Fruit fly (Drosophila melanogaster) whole organism, embryonic: ENCODE data around the gene Diedel2.
A peak's percentile ranks its signal among the peaks of the same experiment; 100 is the strongest.

Source experiments
- ATbp ChIP-seq: fragments of 200-800 bp; sonication (Bioruptor generic); optimal IDR thresholded peaks from 2 replicates; lab custom pipeline; 2017; ENCODE audit warnings: missing biosample characterization, mild to moderate bottlenecking, missing genetic modification characterization, missing genetic modification reagents
- Abd-B ChIP-seq: fragments of 200-800 bp; sonication (Bioruptor generic); optimal IDR thresholded peaks from 2 replicates; lab custom pipeline; 2018; ENCODE audit warnings: missing biosample characterization, mild to moderate bottlenecking, missing genetic modification characterization, moderate library complexity
- Adf1 ChIP-seq: fragments of 200-800 bp; sonication (Bioruptor generic); IDR thresholded peaks from 2 replicates; pipeline ENCODE4 v1.3.6; 2022; ENCODE audit warnings: missing biosample characterization, missing genetic modification characterization
- Atf-2 ChIP-seq: fragments of 200-800 bp; sonication (Bioruptor generic); optimal IDR thresholded peaks from 2 replicates; lab custom pipeline; 2016; ENCODE audit warnings: missing biosample characterization, missing genetic modification characterization
- CG11456 ChIP-seq: fragments of 200-800 bp; sonication (Bioruptor generic); IDR thresholded peaks from 3 replicates; pipeline ENCODE4 v1.3.6; 2022; ENCODE audit warnings: missing biosample characterization, missing genetic modification characterization
- CG12659 ChIP-seq: fragments of 200-800 bp; sonication (Bioruptor generic); optimal IDR thresholded peaks from 3 replicates; lab custom pipeline; 2017; ENCODE audit warnings: mild to moderate bottlenecking, missing biosample characterization, missing genetic modification reagents, missing genetic modification characterization
- CG13296 ChIP-seq: fragments of 200-800 bp; sonication (Bioruptor generic); optimal IDR thresholded peaks from 3 replicates; lab custom pipeline; 2018; ENCODE audit warnings: missing biosample characterization, mild to moderate bottlenecking, missing genetic modification characterization
- CG14667 ChIP-seq: fragments of 200-800 bp; sonication (Bioruptor generic); IDR thresholded peaks from 2 replicates; pipeline ENCODE4 v1.3.6; 2022; ENCODE audit warnings: missing biosample characterization, missing genetic modification characterization
- CG1602 ChIP-seq: fragments of 200-800 bp; sonication (Bioruptor generic); optimal IDR thresholded peaks from 3 replicates; lab custom pipeline; 2016; ENCODE audit warnings: missing biosample characterization, missing genetic modification characterization
- CG1603 ChIP-seq: fragments of 200-800 bp; sonication (Bioruptor generic); optimal IDR thresholded peaks from 2 replicates; lab custom pipeline; 2019; ENCODE audit warnings: missing biosample characterization, mild to moderate bottlenecking, missing genetic modification characterization, moderate library complexity
- CG17359 ChIP-seq: fragments of 200-800 bp; sonication (Bioruptor generic); optimal IDR thresholded peaks from 3 replicates; lab custom pipeline; 2018; ENCODE audit warnings: missing biosample characterization, mild to moderate bottlenecking, missing genetic modification characterization, moderate library complexity
- CG2120 ChIP-seq: fragments of 200-800 bp; sonication (Bioruptor generic); optimal IDR thresholded peaks from 3 replicates; lab custom pipeline; 2016; ENCODE audit warnings: missing biosample characterization, missing genetic modification characterization
- CG3726 ChIP-seq: fragments of 200-800 bp; sonication (Bioruptor generic); IDR thresholded peaks from 3 replicates; pipeline ENCODE4, ENCODE4 v1.3.6; 2022; ENCODE audit warnings: missing biosample characterization, missing genetic modification characterization
- CG8290 ChIP-seq, 3 experiments: fragments of 200-800 bp; sonication (Bioruptor generic); optimal IDR thresholded peaks; 2 replicates each; lab custom pipeline; 2016 to 2019; ENCODE audit warnings: missing biosample characterization in 3 of 3, missing genetic modification characterization in 3 of 3, mild to moderate bottlenecking in 2 of 3, moderate library complexity in 1 of 3
- CG8388 ChIP-seq: fragments of 200-800 bp; sonication (Bioruptor generic); optimal IDR thresholded peaks from 2 replicates; lab custom pipeline; 2019; ENCODE audit warnings: missing biosample characterization, mild to moderate bottlenecking, missing genetic modification characterization, moderate library complexity
- CoRest ChIP-seq: fragments of 200-800 bp; sonication (Bioruptor generic); optimal IDR thresholded peaks from 3 replicates; lab custom pipeline; 2018; ENCODE audit warnings: missing biosample characterization, mild to moderate bottlenecking, missing genetic modification characterization, moderate library complexity
- Dp ChIP-seq: fragments of 200-800 bp; sonication (Bioruptor generic); optimal IDR thresholded peaks from 2 replicates; lab custom pipeline; 2018; ENCODE audit warnings: missing biosample characterization, mild to moderate bottlenecking, missing genetic modification characterization, moderate library complexity
- Eip74EF ChIP-seq, 2 experiments: fragments of 200-800 bp in 1 of 2; fragments of >200 bp in 1 of 2; sonication (Bioruptor generic) in 1 of 2; optimal IDR thresholded peaks; 2 replicates each; lab custom pipeline; 2017 to 2019; ENCODE audit warnings: missing biosample characterization in 2 of 2, missing genetic modification characterization in 2 of 2, mild to moderate bottlenecking in 1 of 2, moderate library complexity in 1 of 2
- Elba2 ChIP-seq: fragments of 200-800 bp; sonication (Bioruptor generic); optimal IDR thresholded peaks from 3 replicates; lab custom pipeline; 2016; ENCODE audit warnings: missing biosample characterization, missing genetic modification characterization
- Fer3 ChIP-seq: fragments of 200-800 bp; sonication (Bioruptor generic); optimal IDR thresholded peaks from 2 replicates; lab custom pipeline; 2018; ENCODE audit warnings: missing biosample characterization, mild to moderate bottlenecking, missing genetic modification characterization, moderate library complexity
- HLH4C ChIP-seq: fragments of 200-800 bp; sonication (Bioruptor generic); IDR thresholded peaks from 3 replicates; pipeline ENCODE4 v1.3.6; 2022; ENCODE audit warnings: missing biosample characterization, missing genetic modification characterization; ENCODE audit not compliant: partially characterized antibody
- Hey ChIP-seq: fragments of 200-800 bp; sonication (Bioruptor generic); optimal IDR thresholded peaks from 3 replicates; lab custom pipeline; 2018; ENCODE audit warnings: missing biosample characterization, mild to moderate bottlenecking, missing genetic modification characterization
- Hr78 ChIP-seq, 2 experiments: fragments of 200-800 bp in 1 of 2; fragments of >200 bp in 1 of 2; sonication (Bioruptor generic) in 1 of 2; optimal IDR thresholded peaks; 2 replicates each; lab custom pipeline; 2017 to 2019; ENCODE audit warnings: missing biosample characterization in 2 of 2, missing genetic modification characterization in 2 of 2, mild to moderate bottlenecking in 1 of 2, moderate library complexity in 1 of 2
- Hsf ChIP-seq: fragments of 200-800 bp; sonication (Bioruptor generic); optimal IDR thresholded peaks from 3 replicates; lab custom pipeline; 2016; ENCODE audit warnings: missing biosample characterization, missing genetic modification characterization
- NC2β ChIP-seq: fragments of 200-800 bp; sonication (Bioruptor generic); optimal IDR thresholded peaks from 2 replicates; lab custom pipeline; 2016; ENCODE audit warnings: missing biosample characterization, missing genetic modification characterization
- Pdp1 ChIP-seq, 2 experiments: fragments of 200-800 bp; sonication (Bioruptor generic); optimal IDR thresholded peaks; 3 replicates each; lab custom pipeline; 2016; ENCODE audit warnings: missing biosample characterization in 2 of 2, missing genetic modification characterization in 2 of 2, mild to moderate bottlenecking in 1 of 2, moderate library complexity in 1 of 2
- Six4 ChIP-seq: fragments of 200-800 bp; sonication (Bioruptor generic); optimal IDR thresholded peaks from 2 replicates; lab custom pipeline; 2016; ENCODE audit warnings: missing biosample characterization, missing genetic modification characterization
- Stat92E ChIP-seq, 3 experiments: fragments of >200 bp in 2 of 3; fragments of 200-800 bp in 1 of 3; sonication (Bioruptor generic) in 1 of 3; optimal IDR thresholded peaks; 2 replicates each; lab custom pipeline; 2017 to 2019; ENCODE audit warnings: missing biosample characterization in 3 of 3, missing genetic modification characterization in 3 of 3, mild to moderate bottlenecking in 1 of 3, moderate library complexity in 1 of 3
- Vsx1 ChIP-seq: fragments of 200-800 bp; sonication (Bioruptor generic); optimal IDR thresholded peaks from 2 replicates; lab custom pipeline; 2017; ENCODE audit warnings: missing biosample characterization, mild to moderate bottlenecking, missing genetic modification characterization, missing genetic modification reagents
- Xrp1 ChIP-seq: fragments of 200-800 bp; sonication (Bioruptor generic); IDR thresholded peaks from 2 replicates; pipeline ENCODE4 v1.3.6; 2022; ENCODE audit warnings: missing biosample characterization, missing genetic modification characterization
- ase ChIP-seq: fragments of 200-800 bp; sonication (Bioruptor generic); IDR thresholded peaks from 3 replicates; pipeline ENCODE4 v1.3.6; 2022; ENCODE audit warnings: missing biosample characterization, missing genetic modification characterization
- caup ChIP-seq: fragments of 200-800 bp; sonication (Bioruptor generic); optimal IDR thresholded peaks from 3 replicates; lab custom pipeline; 2017; ENCODE audit warnings: missing biosample characterization, mild to moderate bottlenecking, missing genetic modification characterization, moderate library complexity; ENCODE audit not compliant: severe bottlenecking
- cg ChIP-seq: fragments of 200-800 bp; sonication (Bioruptor generic); optimal IDR thresholded peaks from 3 replicates; lab custom pipeline; 2019; ENCODE audit warnings: missing biosample characterization, mild to moderate bottlenecking, missing genetic modification characterization, moderate library complexity
- danr ChIP-seq: fragments of 200-800 bp; sonication (Bioruptor generic); IDR thresholded peaks from 2 replicates; pipeline ENCODE4 v1.3.6; 2022; ENCODE audit warnings: missing biosample characterization, missing genetic modification characterization
- jing ChIP-seq: fragments of 200-800 bp; sonication (Bioruptor generic); optimal IDR thresholded peaks from 2 replicates; lab custom pipeline; 2018; ENCODE audit warnings: missing biosample characterization, mild to moderate bottlenecking, missing genetic modification characterization
- jumu ChIP-seq: fragments of 200-800 bp; sonication (Bioruptor generic); optimal IDR thresholded peaks from 3 replicates; lab custom pipeline; 2016; ENCODE audit warnings: missing biosample characterization, missing genetic modification characterization
- lab ChIP-seq: fragments of 200-800 bp; sonication (Bioruptor generic); optimal IDR thresholded peaks from 3 replicates; lab custom pipeline; 2017; ENCODE audit warnings: missing biosample characterization, missing genetic modification characterization, mild to moderate bottlenecking, moderate library complexity, missing genetic modification reagents
- nau ChIP-seq: fragments of 200-800 bp; sonication (Bioruptor generic); optimal IDR thresholded peaks from 3 replicates; lab custom pipeline; 2017; ENCODE audit warnings: missing biosample characterization, mild to moderate bottlenecking, missing genetic modification characterization, missing genetic modification reagents
- repo ChIP-seq: fragments of 200-800 bp; sonication (Bioruptor generic); optimal IDR thresholded peaks from 2 replicates; lab custom pipeline; 2016; ENCODE audit warnings: missing biosample characterization, missing genetic modification characterization
- rib ChIP-seq: fragments of 200-800 bp; sonication (Bioruptor generic); IDR thresholded peaks from 2 replicates; pipeline ENCODE4 v1.3.6; 2022; ENCODE audit warnings: missing biosample characterization, missing genetic modification characterization
- tin ChIP-seq: fragments of 200-800 bp; sonication (Bioruptor generic); optimal IDR thresholded peaks from 3 replicates; lab custom pipeline; 2016; ENCODE audit warnings: missing biosample characterization, missing genetic modification characterization
- tll ChIP-seq, 2 experiments: fragments of 200-800 bp in 1 of 2; fragments of >200 bp in 1 of 2; sonication (Bioruptor generic) in 1 of 2; optimal IDR thresholded peaks; 2 replicates each; lab custom pipeline; 2017 to 2019; ENCODE audit warnings: missing biosample characterization in 2 of 2, missing genetic modification characterization in 2 of 2, mild to moderate bottlenecking in 1 of 2, moderate library complexity in 1 of 2
- toy ChIP-seq: fragments of 200-800 bp; sonication (Bioruptor generic); IDR thresholded peaks from 2 replicates; pipeline ENCODE4 v1.3.6; 2022; ENCODE audit warnings: missing biosample characterization, missing genetic modification characterization
- twi ChIP-seq: fragments of 200-800 bp; optimal IDR thresholded peaks from 2 replicates; lab custom pipeline; 2019; ENCODE audit warnings: missing biosample characterization, mild to moderate bottlenecking, missing genetic modification characterization, moderate library complexity
- unpg ChIP-seq: fragments of 200-800 bp; sonication (Bioruptor generic); optimal IDR thresholded peaks from 3 replicates; lab custom pipeline; 2018; ENCODE audit warnings: missing biosample characterization, mild to moderate bottlenecking, missing genetic modification characterization, moderate library complexity
- wdn ChIP-seq: fragments of 200-800 bp; sonication (Bioruptor generic); IDR thresholded peaks from 2 replicates; pipeline ENCODE4 v1.3.6; 2022; ENCODE audit warnings: missing biosample characterization, missing genetic modification characterization
- zfh2 ChIP-seq: fragments of 200-800 bp; sonication (Bioruptor generic); optimal IDR thresholded peaks from 2 replicates; lab custom pipeline; 2016; ENCODE audit warnings: missing biosample characterization, missing genetic modification characterization

Diedel2 gene

dm6 chr3R:29566997-29567670 is 41.1 kb upstream of the Diedel2 start (continued):
- TF ChIP-seq HLH4C (GFP tag; lab: Robert Waterston, UW) (no peak), Atf-2 (GFP tag; lab: Kevin White, UChicago) (peak; percentile 41), CG8290 (GFP tag; optimal IDR thresholded peaks at IDR 0.05; lab: Kevin White, UChicago) (peak; percentile 33), CG8290 (tag; optimal IDR thresholded peaks at IDR 0.05; lab: Kevin White, UChicago) (peak in 1 of 2 experiments; percentile 57), CG13296 (peak; percentile 11), CoRest (tag; lab: Kevin White, UChicago) (peak; percentile 60), Hr78 (GFP tag; optimal IDR thresholded peaks at IDR 0.05; lab: Kevin White, UChicago) (no peak), CG1602 (peak; percentile 66), danr (GFP tag; lab: Robert Waterston, UW) (0 out of 2 replicates have a peak, but pooled peaks have one; percentile 29), Dp (GFP tag; lab: Kevin White, UChicago) (no peak), Hsf (GFP tag; lab: Kevin White, UChicago) (peak; percentile 45), NC2β (peak; percentile 38), tll (GFP tag; optimal IDR thresholded peaks at IDR 0.05; lab: Kevin White, UChicago) (no peak), lab (GFP tag; lab: Kevin White, UChicago) (peak; percentile 23), Stat92E (GFP tag; optimal IDR thresholded peaks at IDR 0.05; lab: Kevin White, UChicago) (no peak), CG14667 (peak; percentile 47; the same call in 1 of the 2 replicates), Elba2 (peak; percentile 46), CG3726 (GFP tag; lab: Robert Waterston, UW) (peak; percentile 71; the same call in 2 of the 3 replicates), twi (tag; lab: Kevin White, UChicago) (peak; percentile 37), Fer3 (tag; lab: Kevin White, UChicago) (peak; percentile 5), rib (no peak), Xrp1 (GFP tag; lab: Robert Waterston, UW) (peak; percentile 84), ase (peak; percentile 44; the same call in 1 of the 3 replicates), jing (GFP tag; lab: Kevin White, UChicago) (peak; percentile 41), jumu (peak; percentile 67), CG17359 (tag; lab: Kevin White, UChicago) (peak; percentile 74), Vsx1 (GFP tag; lab: Kevin White, UChicago) (no peak), caup (peak; percentile 21), CG2120 (peak; percentile 34), nau (GFP tag; lab: Kevin White, UChicago) (no peak), CG1603 (tag; lab: Kevin White, UChicago) (peak; percentile 86), Pdp1 (GFP tag; optimal IDR thresholded peaks at IDR 0.05; lab: Kevin White, UChicago) (peak; percentile 57 to 61), Abd-B (GFP tag; lab: Kevin White, UChicago) (peak; percentile 52), CG8388 (GFP tag; lab: Kevin White, UChicago) (peak; percentile 63), Hey (tag; lab: Kevin White, UChicago) (no peak), unpg (GFP tag; lab: Kevin White, UChicago) (peak; percentile 68), Eip74EF (GFP tag; optimal IDR thresholded peaks at IDR 0.05; lab: Kevin White, UChicago) (no peak), wdn (GFP tag; lab: Robert Waterston, UW) (no peak), Adf1 (GFP tag; lab: Robert Waterston, UW) (peak; percentile 21; the same call in 1 of the 2 replicates), toy (GFP tag; lab: Robert Waterston, UW) (no peak), zfh2 (no peak), tin (GFP tag; lab: Kevin White, UChicago) (peak; percentile 62), cg (GFP tag; lab: Kevin White, UChicago) (peak; percentile 48), CG11456 (GFP tag; lab: Robert Waterston, UW) (0 out of 3 replicates have a peak, but pooled peaks have one; percentile 42), ATbp (GFP tag; lab: Kevin White, UChicago) (peak; percentile 45), repo (peak; percentile 35), CG12659 (peak; percentile 29), Six4 (GFP tag; lab: Kevin White, UChicago) (peak; percentile 43)
